Worm (Caenorhabditis elegans): ENCODE results near the gene srlf-33.

- no peak for TF ChIP-seq him-1 (tag; optimal IDR thresholded peaks at IDR 0.05)
- TF ChIP-seq W03F9.2 (tag; optimal IDR thresholded peaks at IDR 0.05) = no peak
- no peak for TF ChIP-seq dao-5 (tag; optimal IDR thresholded peaks at IDR 0.05)
Observed at ce11 chrIV:11885313-11885712, 39.9 kb downstream of the srlf-33 start, which contains the start of gene let-653.
